Fruit fly (Drosophila melanogaster) whole organism, embryonic: ENCODE measurements around the gene CG32313.

Source experiments
- BEAF-32 ChIP-seq: fragments of 200-800 bp; sonication (Bioruptor generic); optimal IDR thresholded peaks from 3 replicates; lab custom pipeline; 2017; ENCODE audit warnings: missing biosample characterization, missing genetic modification characterization, mild to moderate bottlenecking, moderate library complexity, missing genetic modification reagents
- CG10274 ChIP-seq: fragments of 200-800 bp; sonication (Bioruptor generic); optimal IDR thresholded peaks from 3 replicates; lab custom pipeline; 2017; ENCODE audit warnings: missing biosample characterization, mild to moderate bottlenecking, missing genetic modification characterization
- CG11456 ChIP-seq: fragments of 200-800 bp; sonication (Bioruptor generic); IDR thresholded peaks from 3 replicates; pipeline ENCODE4 v1.3.6; 2022; ENCODE audit warnings: missing biosample characterization, missing genetic modification characterization
- CG1233 ChIP-seq: fragments of 200-800 bp; sonication (Bioruptor generic); optimal IDR thresholded peaks from 4 replicates; lab custom pipeline; 2018; ENCODE audit warnings: missing biosample characterization, mild to moderate bottlenecking, missing genetic modification characterization
- CG14014 ChIP-seq: fragments of 200-800 bp; sonication (Bioruptor generic); IDR thresholded peaks from 2 replicates; pipeline ENCODE4 v1.3.6; 2022; ENCODE audit warnings: missing biosample characterization, missing genetic modification characterization
- CG14860 ChIP-seq: fragments of 200-800 bp; sonication (Bioruptor generic); IDR thresholded peaks from 3 replicates; pipeline ENCODE4 v1.3.6; 2022; ENCODE audit warnings: missing biosample characterization, missing genetic modification characterization; ENCODE audit not compliant: partially characterized antibody
- CG15011 ChIP-seq: fragments of 200-800 bp; sonication (Bioruptor generic); optimal IDR thresholded peaks from 3 replicates; lab custom pipeline; 2018; ENCODE audit warnings: missing biosample characterization, mild to moderate bottlenecking, missing genetic modification characterization
- CG18262 ChIP-seq: fragments of 200-800 bp; optimal IDR thresholded peaks from 3 replicates; lab custom pipeline; 2019; ENCODE audit warnings: missing biosample characterization, mild to moderate bottlenecking, missing genetic modification characterization, moderate library complexity
- CG1832 ChIP-seq: fragments of 200-800 bp; sonication (Bioruptor generic); optimal IDR thresholded peaks from 2 replicates; lab custom pipeline; 2017; ENCODE audit warnings: missing biosample characterization, mild to moderate bottlenecking, missing genetic modification characterization, inconsistent platforms
- CG2712 ChIP-seq: fragments of 200-800 bp; optimal IDR thresholded peaks from 3 replicates; lab custom pipeline; 2019; ENCODE audit warnings: missing biosample characterization, mild to moderate bottlenecking, missing genetic modification characterization, moderate library complexity
- CG31224 ChIP-seq: fragments of 200-800 bp; sonication (Bioruptor generic); IDR thresholded peaks from 2 replicates; pipeline ENCODE4 v1.3.6; 2022; ENCODE audit warnings: missing biosample characterization, missing genetic modification characterization
- CG32767 ChIP-seq: fragments of 200-800 bp; sonication (Bioruptor generic); IDR thresholded peaks from 2 replicates; pipeline ENCODE4 v1.3.6; 2022; ENCODE audit warnings: missing biosample characterization, missing genetic modification characterization
- CG34224 ChIP-seq: fragments of 200-800 bp; sonication (Bioruptor generic); IDR thresholded peaks from 3 replicates; pipeline ENCODE4 v1.3.6; 2022; ENCODE audit warnings: missing biosample characterization, missing genetic modification characterization; ENCODE audit not compliant: partially characterized antibody
- CG43689 ChIP-seq: fragments of 200-800 bp; sonication (Bioruptor generic); IDR thresholded peaks from 2 replicates; pipeline ENCODE4 v1.3.6; 2022; ENCODE audit warnings: missing biosample characterization, missing genetic modification characterization
- CG4617 ChIP-seq: fragments of 200-800 bp; sonication (Bioruptor generic); optimal IDR thresholded peaks from 3 replicates; lab custom pipeline; 2016; ENCODE audit warnings: missing biosample characterization, missing genetic modification characterization, borderline replicate concordance
- CG6175 ChIP-seq: fragments of 200-800 bp; sonication (Bioruptor generic); IDR thresholded peaks from 3 replicates; pipeline ENCODE4 v1.3.6; 2022; ENCODE audit warnings: missing biosample characterization, missing genetic modification characterization
- CG6654 ChIP-seq: fragments of 200-800 bp; sonication (Bioruptor generic); optimal IDR thresholded peaks from 2 replicates; lab custom pipeline; 2017; ENCODE audit warnings: missing biosample characterization, mild to moderate bottlenecking, missing genetic modification characterization
- CG7745 ChIP-seq: fragments of 200-800 bp; sonication (Bioruptor generic); optimal IDR thresholded peaks from 2 replicates; lab custom pipeline; 2018; ENCODE audit warnings: missing biosample characterization, mild to moderate bottlenecking, missing genetic modification characterization, moderate library complexity
- CG8388 ChIP-seq: fragments of 200-800 bp; sonication (Bioruptor generic); optimal IDR thresholded peaks from 2 replicates; lab custom pipeline; 2019; ENCODE audit warnings: missing biosample characterization, mild to moderate bottlenecking, missing genetic modification characterization, moderate library complexity
- CG8944 ChIP-seq: fragments of 200-800 bp; sonication (Bioruptor generic); optimal IDR thresholded peaks from 3 replicates; lab custom pipeline; 2016; ENCODE audit warnings: missing biosample characterization, missing genetic modification characterization
- D ChIP-seq, 2 experiments: fragments of 200-800 bp in 1 of 2; fragments of >200 bp in 1 of 2; sonication (Bioruptor generic) in 1 of 2; optimal IDR thresholded peaks; 2 replicates in 1 of 2; 3 replicates in 1 of 2; lab custom pipeline; 2017; ENCODE audit warnings: mild to moderate bottlenecking in 1 of 2, missing biosample characterization in 1 of 2, missing genetic modification characterization in 1 of 2, missing genetic modification reagents in 1 of 2
- Dad ChIP-seq: fragments of 200-800 bp; sonication (Bioruptor generic); optimal IDR thresholded peaks from 3 replicates; lab custom pipeline; 2016; ENCODE audit warnings: missing biosample characterization, missing genetic modification characterization
- E2f1 ChIP-seq: fragments of 200-800 bp; sonication (Bioruptor generic); IDR thresholded peaks from 2 replicates; pipeline ENCODE4 v1.3.6; 2022; ENCODE audit warnings: missing biosample characterization, missing genetic modification characterization
- E2f2 ChIP-seq: fragments of 200-800 bp; sonication (Bioruptor generic); IDR thresholded peaks from 2 replicates; pipeline ENCODE4 v1.3.6; 2022; ENCODE audit warnings: missing biosample characterization, missing genetic modification characterization
- Elba2 ChIP-seq: fragments of 200-800 bp; sonication (Bioruptor generic); optimal IDR thresholded peaks from 3 replicates; lab custom pipeline; 2016; ENCODE audit warnings: missing biosample characterization, missing genetic modification characterization
- Hand ChIP-seq: fragments of 200-800 bp; sonication (Bioruptor generic); optimal IDR thresholded peaks from 2 replicates; lab custom pipeline; 2017; ENCODE audit warnings: mild to moderate bottlenecking, missing biosample characterization, missing genetic modification reagents, missing genetic modification characterization
- Hmr ChIP-seq: fragments of 200-800 bp; sonication (Bioruptor generic); optimal IDR thresholded peaks from 3 replicates; lab custom pipeline; 2017; ENCODE audit warnings: mild to moderate bottlenecking, missing biosample characterization, missing genetic modification reagents, missing genetic modification characterization
- Hr39 ChIP-seq: fragments of >200 bp; optimal IDR thresholded peaks from 2 replicates; lab custom pipeline; 2017
- Jarid2 ChIP-seq: fragments of 200-800 bp; sonication (Bioruptor generic); optimal IDR thresholded peaks from 3 replicates; lab custom pipeline; 2017; ENCODE audit warnings: mild to moderate bottlenecking, missing biosample characterization, missing genetic modification reagents, missing genetic modification characterization
- NFAT ChIP-seq: fragments of 200-800 bp; sonication (Bioruptor generic); IDR thresholded peaks from 2 replicates; pipeline ENCODE4 v1.3.6; 2022; ENCODE audit warnings: missing biosample characterization, missing genetic modification characterization
- NK7.1 ChIP-seq: fragments of 200-800 bp; sonication (Bioruptor generic); optimal IDR thresholded peaks from 3 replicates; lab custom pipeline; 2016; ENCODE audit warnings: missing biosample characterization, missing genetic modification characterization
- Oaz ChIP-seq: fragments of 200-800 bp; sonication (Bioruptor generic); IDR thresholded peaks from 2 replicates; pipeline ENCODE4 v1.3.6; 2022; ENCODE audit warnings: missing biosample characterization, missing genetic modification characterization
- Optix ChIP-seq: fragments of 200-800 bp; sonication (Bioruptor generic); IDR thresholded peaks from 3 replicates; pipeline ENCODE4 v1.3.6; 2022; ENCODE audit warnings: missing biosample characterization, missing genetic modification characterization
- Tbp ChIP-seq: fragments of >200 bp; optimal IDR thresholded peaks from 2 replicates; lab custom pipeline; 2018; ENCODE audit warnings: missing biosample characterization, missing genetic modification characterization
- ab ChIP-seq: fragments of 200-800 bp; sonication (Bioruptor generic); optimal IDR thresholded peaks from 2 replicates; lab custom pipeline; 2016; ENCODE audit warnings: missing biosample characterization, missing genetic modification characterization
- bigmax ChIP-seq: fragments of 200-800 bp; sonication (Bioruptor generic); optimal IDR thresholded peaks from 2 replicates; lab custom pipeline; 2018; ENCODE audit warnings: missing biosample characterization, mild to moderate bottlenecking, missing genetic modification characterization
- ems ChIP-seq: fragments of 200-800 bp; sonication (Bioruptor generic); optimal IDR thresholded peaks from 3 replicates; lab custom pipeline; 2016; ENCODE audit warnings: missing biosample characterization, missing genetic modification characterization
- hth ChIP-seq: fragments of >200 bp; optimal IDR thresholded peaks from 2 replicates; lab custom pipeline; 2017; ENCODE audit warnings: inconsistent platforms
- klu ChIP-seq: fragments of 200-800 bp; sonication (Bioruptor generic); IDR thresholded peaks from 2 replicates; pipeline ENCODE4 v1.3.6; 2022; ENCODE audit warnings: missing biosample characterization, missing genetic modification characterization
- nerfin-1 ChIP-seq: fragments of 200-800 bp; sonication (Bioruptor generic); optimal IDR thresholded peaks from 3 replicates; lab custom pipeline; 2019; ENCODE audit warnings: missing biosample characterization, mild to moderate bottlenecking, missing genetic modification characterization, moderate library complexity
- nmo ChIP-seq: fragments of 200-800 bp; sonication (Bioruptor generic); optimal IDR thresholded peaks from 2 replicates; lab custom pipeline; 2018; ENCODE audit warnings: missing biosample characterization, mild to moderate bottlenecking, missing genetic modification characterization, moderate library complexity
- pzg ChIP-seq: fragments of 200-800 bp; sonication (Bioruptor generic); optimal IDR thresholded peaks from 3 replicates; lab custom pipeline; 2018; ENCODE audit warnings: missing biosample characterization, mild to moderate bottlenecking, missing genetic modification characterization, moderate library complexity
- rib ChIP-seq: fragments of 200-800 bp; sonication (Bioruptor generic); IDR thresholded peaks from 2 replicates; pipeline ENCODE4 v1.3.6; 2022; ENCODE audit warnings: missing biosample characterization, missing genetic modification characterization
- salm ChIP-seq: fragments of 200-800 bp; sonication (Bioruptor generic); optimal IDR thresholded peaks from 2 replicates; lab custom pipeline; 2018; ENCODE audit warnings: missing biosample characterization, mild to moderate bottlenecking, missing genetic modification characterization
- sisA ChIP-seq: fragments of 200-800 bp; sonication (Bioruptor generic); IDR thresholded peaks from 2 replicates; pipeline ENCODE4 v1.3.6; 2022; ENCODE audit warnings: missing biosample characterization, missing genetic modification characterization
- ssp ChIP-seq: fragments of 200-800 bp; sonication (Bioruptor generic); IDR thresholded peaks from 2 replicates; pipeline ENCODE4 v1.3.6; 2022; ENCODE audit warnings: missing biosample characterization, missing genetic modification characterization
- sug ChIP-seq: fragments of 200-800 bp; optimal IDR thresholded peaks from 2 replicates; lab custom pipeline; 2019; ENCODE audit warnings: missing biosample characterization, mild to moderate bottlenecking, missing genetic modification characterization, moderate library complexity
- tgo ChIP-seq: fragments of 200-800 bp; sonication (Bioruptor generic); IDR thresholded peaks from 3 replicates; pipeline ENCODE4 v1.3.6; 2022; ENCODE audit warnings: missing biosample characterization, missing genetic modification characterization
- toy ChIP-seq: fragments of 200-800 bp; sonication (Bioruptor generic); IDR thresholded peaks from 2 replicates; pipeline ENCODE4 v1.3.6; 2022; ENCODE audit warnings: missing biosample characterization, missing genetic modification characterization
- vnd ChIP-seq: fragments of 200-800 bp; sonication (Bioruptor generic); IDR thresholded peaks from 3 replicates; pipeline ENCODE4 v1.3.6; 2022; ENCODE audit warnings: missing biosample characterization, missing genetic modification characterization; ENCODE audit not compliant: partially characterized antibody
- zen2 ChIP-seq: fragments of 200-800 bp; sonication (Bioruptor generic); IDR thresholded peaks from 3 replicates; pipeline ENCODE4 v1.3.6; 2022; ENCODE audit warnings: missing biosample characterization, missing genetic modification characterization; ENCODE audit not compliant: partially characterized antibody
- zfh2 ChIP-seq: fragments of 200-800 bp; sonication (Bioruptor generic); optimal IDR thresholded peaks from 2 replicates; lab custom pipeline; 2016; ENCODE audit warnings: missing biosample characterization, missing genetic modification characterization

CG32313 gene

dm6 chr3L:1549148-1549547 is 3.6 kb upstream of the CG32313 start (continued):
- no peak for TF ChIP-seq NK7.1 (GFP tag; lab: Kevin White, UChicago)
- no peak for TF ChIP-seq Hr39
- no peak for TF ChIP-seq klu (GFP tag; lab: Robert Waterston, UW)
- no peak for TF ChIP-seq bigmax
- no peak for TF ChIP-seq Tbp (GFP tag; lab: Kevin White, UChicago)
- no peak for TF ChIP-seq CG6654
- no peak for TF ChIP-seq vnd
- no peak for TF ChIP-seq CG1233 (GFP tag; lab: Kevin White, UChicago)
- no peak for TF ChIP-seq Oaz (GFP tag; lab: Robert Waterston, UW)
- TF ChIP-seq CG7745 (tag; lab: Kevin White, UChicago) = no peak
- no peak for TF ChIP-seq Hand (GFP tag; lab: Kevin White, UChicago)
- no peak for TF ChIP-seq Elba2 (GFP tag; lab: Kevin White, UChicago)
- TF ChIP-seq CG6175 = no peak
- TF ChIP-seq Dad (GFP tag; lab: Kevin White, UChicago) = no peak
- 0 out of 2 replicates have a peak, but pooled peaks have one; percentile 7 for TF ChIP-seq E2f2
- peak; percentile 13 for TF ChIP-seq nmo (GFP tag; lab: Kevin White, UChicago)
- no peak for TF ChIP-seq CG1832 (GFP tag; lab: Kevin White, UChicago)
- no peak for TF ChIP-seq Hmr
- no peak for TF ChIP-seq CG34224 (GFP tag; lab: Robert Waterston, UW)
- TF ChIP-seq rib = no peak
- TF ChIP-seq salm (tag; lab: Kevin White, UChicago) = no peak
- no peak; the same call in 2 of the 3 replicates for TF ChIP-seq tgo (GFP tag; lab: Robert Waterston, UW)
- TF ChIP-seq CG31224 (GFP tag; lab: Robert Waterston, UW) = no peak
- TF ChIP-seq toy (GFP tag; lab: Robert Waterston, UW) = no peak
- TF ChIP-seq D (optimal IDR thresholded peaks at IDR 0.05; lab: Kevin White, UChicago) = no peak
- no peak for TF ChIP-seq D (GFP tag; optimal IDR thresholded peaks at IDR 0.05; lab: Kevin White, UChicago)
- no peak for TF ChIP-seq E2f1 (GFP tag; lab: Robert Waterston, UW)
- no peak for TF ChIP-seq nerfin-1 (tag; lab: Kevin White, UChicago)
- no peak for TF ChIP-seq CG43689 (GFP tag; lab: Robert Waterston, UW)
- peak; percentile 57; the same call in 1 of the 2 replicates for TF ChIP-seq CG14014 (GFP tag; lab: Robert Waterston, UW)
- TF ChIP-seq hth (lab: Kevin White, UChicago) = no peak
- TF ChIP-seq CG2712 (tag; lab: Kevin White, UChicago) = peak; percentile 32
- TF ChIP-seq sug (tag; lab: Kevin White, UChicago) = no peak
- TF ChIP-seq CG11456 (GFP tag; lab: Robert Waterston, UW) = peak; percentile 49; the same call in 1 of the 3 replicates
- no peak for TF ChIP-seq CG4617 (GFP tag; lab: Kevin White, UChicago)
- TF ChIP-seq CG8944 (GFP tag; lab: Kevin White, UChicago) = no peak
- no peak for TF ChIP-seq CG18262 (tag; lab: Kevin White, UChicago)
- no peak for TF ChIP-seq zen2 (GFP tag; lab: Robert Waterston, UW)
- TF ChIP-seq BEAF-32 (GFP tag; lab: Kevin White, UChicago) = no peak
- no peak for TF ChIP-seq Optix (GFP tag; lab: Robert Waterston, UW)
- TF ChIP-seq ems = no peak
- TF ChIP-seq pzg (GFP tag; lab: Kevin White, UChicago) = no peak
- no peak for TF ChIP-seq zfh2 (GFP tag; lab: Kevin White, UChicago)
- TF ChIP-seq CG14860 (GFP tag; lab: Robert Waterston, UW) = no peak
- no peak for TF ChIP-seq CG32767
- no peak for TF ChIP-seq CG8388 (GFP tag; lab: Kevin White, UChicago)
- TF ChIP-seq Jarid2 (GFP tag; lab: Kevin White, UChicago) = peak; percentile 3
- TF ChIP-seq CG15011 (GFP tag; lab: Kevin White, UChicago) = peak; percentile 39
- TF ChIP-seq CG10274 (GFP tag; lab: Kevin White, UChicago) = no peak
- TF ChIP-seq NFAT (GFP tag; lab: Robert Waterston, UW) = peak; percentile 29
- TF ChIP-seq ab = no peak
- no peak for TF ChIP-seq sisA (GFP tag; lab: Robert Waterston, UW)
- no peak for TF ChIP-seq ssp (GFP tag; lab: Robert Waterston, UW)
